Worm (Caenorhabditis elegans) whole organism, late embryonic: ENCODE results near the gene pqe-1.

Experiments
- C38D4.7 ChIP-seq: fragments of 200-800 bp; sonication (Bioruptor generic); optimal IDR thresholded peaks from 2 replicates; lab custom pipeline; 2018; ENCODE audit warnings: mild to moderate bottlenecking, missing genetic modification characterization, moderate library complexity, missing compliant biosample characterization
- F13H6.1 ChIP-seq: sonication (generic microtip); optimal IDR thresholded peaks from 2 replicates; lab custom pipeline; 2016; ENCODE audit warnings: missing genetic modification characterization, missing compliant biosample characterization
- ceh-18 ChIP-seq: sonication (generic microtip); optimal IDR thresholded peaks from 2 replicates; lab custom pipeline; 2016; ENCODE audit warnings: missing genetic modification characterization, missing compliant biosample characterization
- ceh-45 ChIP-seq: fragments of 200-800 bp; sonication (Bioruptor generic); IDR thresholded peaks from 2 replicates; pipeline ENCODE4 v1.3.6; 2022; ENCODE audit warnings: missing genetic modification reagents, missing genetic modification characterization, missing compliant biosample characterization
- dve-1 ChIP-seq: sonication (generic microtip); optimal IDR thresholded peaks from 2 replicates; lab custom pipeline; 2017; ENCODE audit warnings: antibody characterized with exemption, mild to moderate bottlenecking, missing genetic modification characterization, missing compliant biosample characterization
- elt-2 ChIP-seq: sonication (generic microtip); optimal IDR thresholded peaks from 2 replicates; lab custom pipeline; 2016; ENCODE audit warnings: missing genetic modification reagents, missing genetic modification characterization, missing compliant biosample characterization
- eyg-1 ChIP-seq: sonication (generic microtip); optimal IDR thresholded peaks from 2 replicates; lab custom pipeline; 2016; ENCODE audit warnings: missing genotype, missing genetic modification characterization, missing compliant biosample characterization
- zip-5 ChIP-seq: sonication (generic microtip); optimal IDR thresholded peaks from 2 replicates; lab custom pipeline; 2016; ENCODE audit warnings: missing genetic modification characterization, missing compliant biosample characterization

DNA sequence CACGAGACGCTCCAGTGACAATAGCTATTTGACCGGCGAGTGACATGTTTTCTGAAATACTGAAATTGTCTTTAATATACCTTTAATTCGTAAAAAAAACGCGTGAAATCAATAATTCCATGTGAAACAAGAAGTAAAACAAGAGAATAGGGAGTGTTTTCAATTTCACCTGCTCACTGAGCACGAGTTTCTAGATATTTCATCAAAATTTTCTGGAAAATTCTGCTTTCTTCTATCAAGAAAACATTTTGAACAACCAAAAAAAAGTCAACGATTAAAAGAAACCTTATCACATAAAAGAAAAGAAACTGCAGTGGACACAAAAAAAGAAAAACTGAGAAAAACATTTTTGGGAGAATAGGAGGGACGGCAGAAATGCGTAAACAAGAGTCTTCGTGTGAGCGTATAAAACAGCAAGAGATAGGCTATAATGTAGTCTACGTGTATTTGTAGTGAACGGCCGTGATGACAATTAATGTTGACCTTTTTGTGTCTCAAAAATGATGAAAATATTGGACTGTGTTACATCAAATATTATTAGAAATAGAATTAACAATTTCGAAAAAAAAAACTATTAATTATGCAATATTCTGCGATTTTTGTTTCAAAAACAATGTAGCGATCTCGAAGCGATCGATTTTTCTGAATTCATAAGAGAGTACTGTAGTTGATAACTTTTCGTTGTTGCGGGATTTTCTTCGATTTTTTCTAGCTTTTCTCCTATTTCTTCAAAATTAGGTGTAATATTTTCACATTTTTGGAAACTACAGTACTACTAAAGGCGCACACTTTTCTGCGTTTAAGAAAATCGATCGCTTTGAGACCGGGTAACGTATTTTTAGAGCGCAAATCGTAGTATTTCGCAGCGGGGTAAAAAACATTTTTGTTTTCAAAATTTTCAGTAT, 57.2 kb downstream of the pqe-1 start, which contains the start of gene dhs-9:
- TF ChIP-seq zip-5 (tag; lab: Kevin White, UChicago), result no peak
- TF ChIP-seq elt-2, result no peak
- no peak for TF ChIP-seq ceh-45 (GFP tag; lab: Robert Waterston, UW)
- TF ChIP-seq F13H6.1, result no peak
- no peak for TF ChIP-seq ceh-18 (tag; lab: Kevin White, UChicago)
- TF ChIP-seq dve-1 (tag; lab: Kevin White, UChicago), result no peak
- no peak for TF ChIP-seq C38D4.7 (GFP tag; lab: Kevin White, UChicago)
- no peak for TF ChIP-seq eyg-1
